Fruit fly (Drosophila melanogaster): ENCODE results near the gene fng.

Gene fng

DNA sequence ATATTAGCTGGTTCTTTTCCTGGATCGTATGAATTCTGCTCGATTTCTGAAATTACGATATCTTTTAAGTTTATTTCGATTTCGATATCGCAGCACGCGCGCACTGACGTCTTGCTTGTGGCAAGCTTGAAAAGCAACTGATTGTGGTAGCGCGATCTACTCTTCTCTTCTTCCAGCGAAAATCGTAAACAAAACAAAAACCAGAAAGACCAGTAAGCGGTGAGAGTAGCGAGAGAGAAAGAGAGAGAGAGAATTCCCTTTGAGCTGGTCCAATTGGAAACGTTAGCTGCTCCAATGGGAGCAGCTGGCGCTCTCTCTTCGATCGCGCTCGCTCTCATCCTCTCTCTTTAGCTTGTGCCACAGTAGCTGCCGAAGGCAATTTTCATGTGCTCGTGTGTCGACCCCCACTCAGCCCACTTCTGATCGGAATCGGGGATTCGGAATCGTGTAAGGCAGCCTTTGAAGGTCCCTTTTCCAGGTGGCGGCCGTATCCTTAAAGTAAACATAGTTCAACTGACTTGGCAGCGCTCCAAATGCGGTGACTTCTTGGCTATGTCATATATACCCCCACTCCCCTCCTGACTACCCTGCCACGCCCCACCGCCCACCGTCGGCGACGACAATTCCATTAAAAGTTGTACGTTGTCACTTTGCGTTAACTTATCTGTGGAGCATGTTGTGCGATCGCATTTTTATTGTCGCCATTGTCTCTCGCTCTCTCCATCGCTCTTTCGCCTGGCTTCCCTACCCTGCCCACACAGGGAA lies at the start of gene fng:
fng (minus strand) TSS at position 142 of the 765 bp plus-strand sequence.
- TF ChIP-seq ey (GFP tag; optimal IDR thresholded peaks at IDR 0.05): no peak
- peak; percentile 89 for TF ChIP-seq Vsx2 (GFP tag; optimal IDR thresholded peaks at IDR 0.05; ENCODE audit: partially characterized antibody)
- TF ChIP-seq Dif (GFP tag; optimal IDR thresholded peaks at IDR 0.05; ENCODE audit: partially characterized antibody): peak; percentile 86
- TF ChIP-seq dl (GFP tag; optimal IDR thresholded peaks at IDR 0.05; ENCODE audit: insufficient read depth in 1 of 2, partially characterized antibody in 2 of 2): peak; percentile 84 to 88
- TF ChIP-seq Hr83 (GFP tag; optimal IDR thresholded peaks at IDR 0.05; ENCODE audit: poor library complexity, severe bottlenecking): peak; percentile 4
- TF ChIP-seq Hnf4 (GFP tag; optimal IDR thresholded peaks at IDR 0.05): peak; percentile 29
- TF ChIP-seq GATAd (GFP tag; optimal IDR thresholded peaks at IDR 0.05): no peak
- TF ChIP-seq psq (GFP tag; optimal IDR thresholded peaks at IDR 0.05): peak; percentile 73

DNA sequence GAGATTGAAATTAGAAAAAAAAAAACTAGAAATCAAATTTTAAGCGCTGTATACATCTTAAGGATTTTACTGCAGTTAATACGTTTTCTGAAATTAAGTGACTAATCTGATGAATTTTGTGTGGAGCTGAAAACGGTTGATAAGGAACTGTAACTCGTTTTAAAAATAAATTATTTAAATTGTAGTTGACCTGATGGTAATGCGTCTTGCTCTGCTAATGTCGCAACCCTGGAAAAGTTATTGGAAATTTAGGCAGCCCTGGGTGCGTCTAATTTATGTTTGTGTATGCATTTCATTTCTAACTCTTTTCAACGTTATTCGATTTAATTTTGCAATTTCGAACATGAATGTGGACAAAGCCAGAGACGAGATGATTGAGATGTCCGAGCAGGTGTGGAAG lies 42.1 kb upstream of the fng start, which contains the start of gene CG12984:
CG12984 (plus strand) TSS at position 301 of the 400 bp plus-strand sequence.
- no peak for TF ChIP-seq Abd-B (GFP tag; optimal IDR thresholded peaks at IDR 0.05)
- TF ChIP-seq tai (GFP tag; optimal IDR thresholded peaks at IDR 0.05): no peak
- TF ChIP-seq Rel (GFP tag; optimal IDR thresholded peaks at IDR 0.05): no peak
- TF ChIP-seq Rel (tag; optimal IDR thresholded peaks at IDR 0.05): no peak
- TF ChIP-seq jim (GFP tag; optimal IDR thresholded peaks at IDR 0.05): no peak
- TF ChIP-seq CG32264 (GFP tag; optimal IDR thresholded peaks at IDR 0.05): no peak
- TF ChIP-seq rgr (GFP tag; optimal IDR thresholded peaks at IDR 0.05): no peak
- no peak for TF ChIP-seq brk (GFP tag; optimal IDR thresholded peaks at IDR 0.05)
- no peak for TF ChIP-seq psq (GFP tag; optimal IDR thresholded peaks at IDR 0.05)
- TF ChIP-seq fru (GFP tag; optimal IDR thresholded peaks at IDR 0.05): no peak
- TF ChIP-seq sv (GFP tag; optimal IDR thresholded peaks at IDR 0.05): no peak
- no peak for TF ChIP-seq N (GFP tag; optimal IDR thresholded peaks at IDR 0.05)

DNA sequence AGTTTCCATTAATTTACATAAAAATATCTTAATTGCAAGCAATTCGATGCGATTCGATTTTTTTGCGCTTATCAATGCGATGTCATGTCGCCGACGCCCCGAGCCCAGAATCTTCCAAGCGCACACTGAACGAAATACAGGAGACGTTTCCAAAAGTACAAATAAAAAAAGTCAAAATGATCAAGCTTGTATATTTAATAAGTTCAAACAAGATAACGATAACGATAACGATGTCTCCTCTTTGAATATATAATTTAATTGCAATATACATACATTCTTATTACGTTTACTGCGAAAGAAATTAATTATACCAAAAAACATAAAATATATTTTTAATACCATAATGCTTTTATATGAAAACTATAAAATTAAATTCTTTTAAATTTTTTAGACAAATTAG lies 40.9 kb upstream of the fng start:
- TF ChIP-seq Sp1 (GFP tag; optimal IDR thresholded peaks at IDR 0.05) (peak; percentile 49), foxo (GFP tag; optimal IDR thresholded peaks at IDR 0.05) (peak in 1 of 2 experiments; percentile 42), psq (GFP tag; optimal IDR thresholded peaks at IDR 0.05) (peak; percentile 42), HLH106 (tag; optimal IDR thresholded peaks at IDR 0.05) (peak; percentile 44), Dif (GFP tag; optimal IDR thresholded peaks at IDR 0.05; ENCODE audit: partially characterized antibody) (no peak), CG32264 (GFP tag; optimal IDR thresholded peaks at IDR 0.05) (no peak), GATAd (GFP tag; optimal IDR thresholded peaks at IDR 0.05) (no peak), CG9705 (GFP tag; optimal IDR thresholded peaks at IDR 0.05) (no peak), Hr78 (GFP tag; optimal IDR thresholded peaks at IDR 0.05) (no peak), fru (GFP tag; optimal IDR thresholded peaks at IDR 0.05) (no peak), Jra (GFP tag; optimal IDR thresholded peaks at IDR 0.05) (no peak), dmrt93B (GFP tag; optimal IDR thresholded peaks at IDR 0.05) (no peak), brk (GFP tag; optimal IDR thresholded peaks at IDR 0.05) (peak; percentile 9), Dfd (GFP tag; optimal IDR thresholded peaks at IDR 0.05) (no peak), rgr (GFP tag; optimal IDR thresholded peaks at IDR 0.05) (peak; percentile 47), OdsH (GFP tag; optimal IDR thresholded peaks at IDR 0.05) (peak; percentile 38), sv (GFP tag; optimal IDR thresholded peaks at IDR 0.05) (no peak), Abd-B (GFP tag; optimal IDR thresholded peaks at IDR 0.05) (no peak)

DNA sequence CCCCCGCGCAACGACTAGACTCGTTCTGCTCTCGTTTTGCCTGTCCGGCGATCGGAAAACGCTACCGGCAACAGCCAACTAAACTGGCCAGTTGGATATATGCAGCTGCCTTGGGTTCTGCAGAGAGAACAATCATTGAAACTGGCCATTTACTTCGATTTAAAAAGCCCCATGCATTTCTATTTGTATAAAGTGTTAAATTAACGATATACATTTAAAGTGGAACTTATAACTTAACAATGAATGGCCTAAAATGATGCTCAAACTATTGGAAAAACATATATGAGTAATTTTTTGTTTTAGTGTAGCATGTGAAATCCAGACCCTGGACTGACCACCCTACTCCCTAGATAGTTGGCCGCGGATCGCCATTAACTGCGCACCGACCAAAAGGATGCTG lies 39.5 kb upstream of the fng start:
- TF ChIP-seq usp (GFP tag; optimal IDR thresholded peaks at IDR 0.05) (no peak), CG9705 (GFP tag; optimal IDR thresholded peaks at IDR 0.05) (no peak), tai (GFP tag; optimal IDR thresholded peaks at IDR 0.05) (no peak), sage (GFP tag; optimal IDR thresholded peaks at IDR 0.05) (no peak), psq (GFP tag; optimal IDR thresholded peaks at IDR 0.05) (no peak), rgr (GFP tag; optimal IDR thresholded peaks at IDR 0.05) (no peak), brk (GFP tag; optimal IDR thresholded peaks at IDR 0.05) (no peak), CG32264 (GFP tag; optimal IDR thresholded peaks at IDR 0.05) (no peak)

DNA sequence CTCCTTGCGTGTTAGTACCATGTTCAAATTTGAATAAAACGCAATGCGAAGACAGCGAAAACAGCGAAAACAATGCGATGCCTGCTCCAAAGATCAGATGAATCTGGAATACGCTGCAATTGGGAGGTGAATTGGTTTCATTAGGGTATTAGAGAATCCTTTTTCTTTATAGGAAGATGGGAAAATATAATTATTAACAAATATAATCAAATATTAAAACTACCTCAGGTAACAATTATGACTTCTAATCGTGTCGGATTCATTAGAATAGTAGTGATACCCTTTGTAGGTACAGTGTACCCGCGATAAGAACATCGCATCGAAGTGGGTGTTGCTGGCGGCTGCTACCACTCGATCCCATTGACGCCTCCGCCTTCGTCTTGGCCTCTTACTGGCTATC lies 38.6 kb upstream of the fng start:
- peak; percentile 23 for TF ChIP-seq HLH106 (tag; optimal IDR thresholded peaks at IDR 0.05)
- TF ChIP-seq foxo (GFP tag; optimal IDR thresholded peaks at IDR 0.05): peak in 1 of 2 experiments; percentile 23
- no peak for TF ChIP-seq Mio (GFP tag; optimal IDR thresholded peaks at IDR 0.05)
- TF ChIP-seq fru (GFP tag; optimal IDR thresholded peaks at IDR 0.05): peak; percentile 14
- no peak for TF ChIP-seq dmrt93B (GFP tag; optimal IDR thresholded peaks at IDR 0.05)
- peak; percentile 24 for TF ChIP-seq h (GFP tag; optimal IDR thresholded peaks at IDR 0.05)
- TF ChIP-seq tai (GFP tag; optimal IDR thresholded peaks at IDR 0.05): no peak
- peak; percentile 5 for TF ChIP-seq rgr (GFP tag; optimal IDR thresholded peaks at IDR 0.05)
- no peak for TF ChIP-seq OdsH (GFP tag; optimal IDR thresholded peaks at IDR 0.05)
- peak; percentile 4 for TF ChIP-seq psq (GFP tag; optimal IDR thresholded peaks at IDR 0.05)
- no peak for TF ChIP-seq Rel (GFP tag; optimal IDR thresholded peaks at IDR 0.05)
- no peak for TF ChIP-seq Rel (tag; optimal IDR thresholded peaks at IDR 0.05)
